Worm (Caenorhabditis elegans): ENCODE data around the gene cht-4.

DNA sequence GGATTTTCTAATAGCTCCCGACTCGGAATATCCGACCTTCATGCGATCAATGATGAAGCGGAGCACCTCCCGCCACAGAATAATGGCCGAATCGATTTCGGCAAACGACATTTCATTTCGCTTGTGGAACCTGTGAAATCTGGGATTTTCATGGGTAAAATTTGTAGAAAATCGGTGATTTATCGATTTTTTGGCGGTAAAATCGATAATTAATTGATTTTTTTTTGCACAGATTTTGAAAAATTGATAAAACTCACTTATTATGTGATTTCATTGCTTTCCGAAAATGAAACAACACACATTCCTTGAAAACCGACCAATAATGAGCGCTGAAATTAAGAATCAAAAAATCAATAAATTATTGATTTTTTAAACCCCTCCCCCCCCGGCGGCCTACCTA is 9.6 kb upstream of the cht-4 start:
- no peak for TF ChIP-seq aly-2 (tag; optimal IDR thresholded peaks at IDR 0.05)
- TF ChIP-seq blmp-1 (tag; optimal IDR thresholded peaks at IDR 0.05; ENCODE audit: insufficient read depth), result no peak
- no peak for TF ChIP-seq nhr-129 (tag; optimal IDR thresholded peaks at IDR 0.05)
- no peak for TF ChIP-seq nhr-11 (tag; optimal IDR thresholded peaks at IDR 0.05)
- no peak for TF ChIP-seq nhr-77 (tag; optimal IDR thresholded peaks at IDR 0.05)
- TF ChIP-seq nhr-6 (tag; optimal IDR thresholded peaks at IDR 0.05), result no peak
- no peak for TF ChIP-seq fos-1 (tag; optimal IDR thresholded peaks at IDR 0.05)
